Worm (Caenorhabditis elegans) whole organism, midembryonic: Measurements from ENCODE around the gene C03B1.3.

ENCODE experiments used
- T22C8.4 ChIP-seq: fragments of 200-800 bp; sonication (Bioruptor generic); IDR thresholded peaks from 2 replicates; pipeline ENCODE4 v1.3.6; 2022; ENCODE audit warnings: missing genetic modification characterization, missing compliant biosample characterization
- cog-1 ChIP-seq: sonication (generic microtip); optimal IDR thresholded peaks from 2 replicates; lab custom pipeline; 2016; ENCODE audit warnings: missing genetic modification characterization, missing compliant biosample characterization
- flt-1 ChIP-seq: fragments of 200-800 bp; sonication (Bioruptor generic); IDR thresholded peaks from 2 replicates; pipeline ENCODE4 v1.3.6; 2022; ENCODE audit warnings: missing genetic modification characterization, missing compliant biosample characterization
- med-1 ChIP-seq: sonication (generic microtip); optimal IDR thresholded peaks from 2 replicates; lab custom pipeline; 2017; ENCODE audit warnings: missing genetic modification characterization, mild to moderate bottlenecking, missing compliant biosample characterization, antibody characterized with exemption, missing genetic modification reagents; ENCODE audit not compliant: insufficient read depth

- TF ChIP-seq T22C8.4 (GFP tag; lab: Robert Waterston, UW) (no peak), flt-1 (GFP tag; lab: Robert Waterston, UW) (no peak), med-1 (GFP tag; lab: Kevin White, UChicago) (no peak), cog-1 (tag; lab: Kevin White, UChicago) (no peak)
Measured at ce11 chrX:6413583-6413982, 47.8 kb downstream of the C03B1.3 start.
